Worm (Caenorhabditis elegans) whole organism, young adult: ENCODE results near the gene W09C2.9.

Experiments used
- C17E4.6 ChIP-seq: fragments of 200-800 bp; sonication (Bioruptor generic); IDR thresholded peaks from 2 replicates; pipeline ENCODE4 v1.3.6; 2022; ENCODE audit warnings: missing genetic modification reagents, missing genetic modification characterization, missing compliant biosample characterization
- K12H6.12 ChIP-seq: fragments of 200-800 bp; sonication (Bioruptor generic); optimal IDR thresholded peaks from 2 replicates; lab custom pipeline; 2018; ENCODE audit warnings: mild to moderate bottlenecking, missing genetic modification characterization, missing compliant biosample characterization
- ceh-27 ChIP-seq: fragments of 200-800 bp; sonication (Bioruptor generic); optimal IDR thresholded peaks from 2 replicates; lab custom pipeline; 2018; ENCODE audit warnings: mild to moderate bottlenecking, missing genetic modification characterization, moderate library complexity, missing compliant biosample characterization
- lag-1 ChIP-seq: fragments of 200-800 bp; sonication (Bioruptor generic); IDR thresholded peaks from 2 replicates; pipeline ENCODE4 v1.3.6; 2022; ENCODE audit warnings: missing genetic modification reagents, missing genetic modification characterization, missing compliant biosample characterization
- madf-3 ChIP-seq: fragments of 200-800 bp; sonication (Bioruptor generic); IDR thresholded peaks from 2 replicates; pipeline ENCODE4 v1.3.6; 2022; ENCODE audit warnings: missing genetic modification reagents, missing genetic modification characterization, missing compliant biosample characterization
- zim-3 ChIP-seq: sonication (generic microtip); optimal IDR thresholded peaks from 2 replicates; lab custom pipeline; 2017; ENCODE audit warnings: mild to moderate bottlenecking, missing genetic modification characterization, moderate library complexity, missing compliant biosample characterization

DNA sequence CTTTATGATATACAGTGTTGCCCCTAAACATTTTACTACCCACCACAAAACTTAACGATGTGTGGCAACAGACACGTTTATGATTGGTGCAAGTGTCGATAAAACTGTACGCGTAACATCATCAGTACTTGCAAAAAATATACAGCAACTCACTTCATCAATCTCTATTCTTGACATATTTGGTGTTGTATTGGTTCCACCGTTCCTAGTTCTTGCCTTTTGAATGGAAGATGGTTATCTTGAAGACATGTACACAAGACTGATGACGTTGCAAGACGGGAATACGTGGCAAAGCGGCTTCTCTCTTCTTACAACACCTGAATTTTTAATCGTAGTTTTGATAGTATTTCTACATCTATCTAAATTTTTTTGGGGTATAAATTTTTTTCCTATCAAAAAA is 12.2 kb downstream of the W09C2.9 start:
- TF ChIP-seq C17E4.6 (GFP tag; lab: Robert Waterston, UW) (no peak), ceh-27 (GFP tag; lab: Kevin White, UChicago) (no peak), K12H6.12 (tag; lab: Kevin White, UChicago) (no peak), zim-3 (no peak), lag-1 (GFP tag; lab: Robert Waterston, UW) (no peak), madf-3 (no peak)
